Worm (Caenorhabditis elegans) whole organism, L1 larva: ENCODE results near the gene clc-29.

Experiments
- C04F5.9 ChIP-seq: sonication (generic microtip); optimal IDR thresholded peaks from 2 replicates; lab custom pipeline; 2016; ENCODE audit warnings: missing genetic modification characterization, missing compliant biosample characterization
- C34B4.2 ChIP-seq: sonication (generic microtip); optimal IDR thresholded peaks from 2 replicates; lab custom pipeline; 2017; ENCODE audit warnings: mild to moderate bottlenecking, missing genetic modification characterization, missing compliant biosample characterization
- F16B12.6 ChIP-seq: fragments of 150-350 bp; optimal IDR thresholded peaks from 2 replicates; lab custom pipeline; 2014; ENCODE audit warnings: missing biosample characterization, missing genetic modification characterization
- aha-1 ChIP-seq: fragments of 150-350 bp; optimal IDR thresholded peaks from 2 replicates; lab custom pipeline; 2014; ENCODE audit warnings: missing biosample characterization, missing genetic modification characterization
- ceh-63 ChIP-seq: fragments of 200-800 bp; sonication (Bioruptor generic); optimal IDR thresholded peaks from 2 replicates; lab custom pipeline; 2018; ENCODE audit warnings: mild to moderate bottlenecking, missing genetic modification characterization, missing compliant biosample characterization
- ceh-8 ChIP-seq: fragments of 200-800 bp; sonication (Bioruptor generic); optimal IDR thresholded peaks from 2 replicates; lab custom pipeline; 2018; ENCODE audit warnings: mild to moderate bottlenecking, missing genetic modification characterization, moderate library complexity, missing compliant biosample characterization
- ceh-82 ChIP-seq, 3 experiments: fragments of 150-350 bp in 1 of 3; sonication (generic microtip) in 2 of 3; optimal IDR thresholded peaks; 2 replicates each; lab custom pipeline; 2014 to 2017; ENCODE audit warnings: missing biosample characterization in 3 of 3, missing genetic modification characterization in 3 of 3
- ceh-88 ChIP-seq: fragments of 200-800 bp; sonication (Bioruptor generic); IDR thresholded peaks from 2 replicates; pipeline ENCODE4 v1.3.6; 2022; ENCODE audit warnings: missing genetic modification characterization, missing compliant biosample characterization
- ces-1 ChIP-seq: fragments of 150-350 bp; optimal IDR thresholded peaks from 2 replicates; lab custom pipeline; 2014; ENCODE audit warnings: missing biosample characterization, missing genetic modification reagents, missing genetic modification characterization
- dpl-1 ChIP-seq, 3 experiments: fragments of 150-350 bp in 2 of 3; sonication (generic microtip) in 1 of 3; optimal IDR thresholded peaks; 2 replicates each; lab custom pipeline; 2014 to 2017; ENCODE audit warnings: missing biosample characterization in 3 of 3, missing genetic modification characterization in 3 of 3, missing genetic modification reagents in 3 of 3
- dsc-1 ChIP-seq: sonication (generic microtip); optimal IDR thresholded peaks from 2 replicates; lab custom pipeline; 2016; ENCODE audit warnings: mild to moderate bottlenecking, missing genetic modification characterization, missing compliant biosample characterization
- egl-13 ChIP-seq: sonication (generic microtip); optimal IDR thresholded peaks from 2 replicates; lab custom pipeline; 2016; ENCODE audit warnings: missing genotype, missing genetic modification reagents, missing genetic modification characterization, missing compliant biosample characterization
- ets-5 ChIP-seq: fragments of 200-800 bp; sonication (Bioruptor generic); IDR thresholded peaks from 2 replicates; pipeline ENCODE4 v1.3.6; 2022; ENCODE audit warnings: missing genetic modification characterization, missing compliant biosample characterization
- fkh-10 ChIP-seq: sonication (generic microtip); optimal IDR thresholded peaks from 2 replicates; lab custom pipeline; 2017; ENCODE audit warnings: missing biosample characterization, missing genetic modification reagents, missing genetic modification characterization
- fos-1 ChIP-seq: fragments of 150-350 bp; optimal IDR thresholded peaks from 2 replicates; lab custom pipeline; 2014; ENCODE audit warnings: missing biosample characterization, missing genetic modification characterization
- hpl-2 ChIP-seq: fragments of 150-350 bp; optimal IDR thresholded peaks from 2 replicates; lab custom pipeline; 2014; ENCODE audit warnings: missing biosample characterization, missing genetic modification reagents, missing genetic modification characterization
- irx-1 ChIP-seq: sonication (generic microtip); optimal IDR thresholded peaks from 2 replicates; lab custom pipeline; 2016; ENCODE audit warnings: missing genetic modification characterization, missing compliant biosample characterization
- jun-1 ChIP-seq: fragments of 150-350 bp; optimal IDR thresholded peaks from 2 replicates; lab custom pipeline; 2014; ENCODE audit warnings: missing biosample characterization, missing genetic modification reagents, missing genetic modification characterization
- lin-13 ChIP-seq: fragments of 150-350 bp; optimal IDR thresholded peaks from 2 replicates; lab custom pipeline; 2014; ENCODE audit warnings: missing biosample characterization, missing genetic modification reagents, missing genetic modification characterization
- lin-14 ChIP-seq: fragments of 200-800 bp; sonication (Bioruptor generic); optimal IDR thresholded peaks from 2 replicates; lab custom pipeline; 2018; ENCODE audit warnings: mild to moderate bottlenecking, missing genetic modification characterization, moderate library complexity, missing compliant biosample characterization
- lin-15B ChIP-seq: fragments of 150-350 bp; sonication (generic microtip); optimal IDR thresholded peaks from 3 replicates; lab custom pipeline; 2014; ENCODE audit warnings: missing biosample characterization, missing genetic modification characterization
- lin-35 ChIP-seq, 2 experiments: fragments of 150-350 bp; optimal IDR thresholded peaks; 2 replicates each; lab custom pipeline; 2014; ENCODE audit warnings: missing biosample characterization in 2 of 2, missing genetic modification characterization in 2 of 2, missing genetic modification reagents in 2 of 2
- lin-39 ChIP-seq: fragments of 150-350 bp; optimal IDR thresholded peaks from 2 replicates; lab custom pipeline; 2014; ENCODE audit warnings: missing biosample characterization, missing genetic modification reagents, missing genetic modification characterization
- lir-3 ChIP-seq: sonication (generic microtip); optimal IDR thresholded peaks from 2 replicates; lab custom pipeline; 2016; ENCODE audit warnings: mild to moderate bottlenecking, missing genetic modification characterization, moderate library complexity, missing compliant biosample characterization; ENCODE audit not compliant: poor library complexity
- lsy-2 ChIP-seq, 2 experiments: fragments of 150-350 bp; optimal IDR thresholded peaks; 2 replicates each; lab custom pipeline; 2014; ENCODE audit warnings: missing biosample characterization in 2 of 2, missing genetic modification characterization in 2 of 2
- mab-9 ChIP-seq: fragments of 200-800 bp; sonication (Bioruptor generic); IDR thresholded peaks from 2 replicates; pipeline ENCODE4 v1.3.6; 2022; ENCODE audit warnings: missing genetic modification reagents, missing genetic modification characterization, missing compliant biosample characterization
- mdl-1 ChIP-seq, 2 experiments: fragments of 150-350 bp; optimal IDR thresholded peaks; 2 replicates each; lab custom pipeline; 2014 to 2017; ENCODE audit warnings: missing biosample characterization in 2 of 2, missing genetic modification characterization in 2 of 2, inconsistent platforms in 1 of 2
- mef-2 ChIP-seq: fragments of 150-350 bp; optimal IDR thresholded peaks from 2 replicates; lab custom pipeline; 2014; ENCODE audit warnings: missing biosample characterization, missing genetic modification characterization
- nhr-12 ChIP-seq: sonication (generic microtip); optimal IDR thresholded peaks from 2 replicates; lab custom pipeline; 2017; ENCODE audit warnings: missing biosample characterization, missing genetic modification characterization
- nhr-20 ChIP-seq: sonication (generic microtip); optimal IDR thresholded peaks from 2 replicates; lab custom pipeline; 2016; ENCODE audit warnings: mild to moderate bottlenecking, missing genetic modification characterization, missing compliant biosample characterization
- nhr-237 ChIP-seq: fragments of 150-350 bp; optimal IDR thresholded peaks from 2 replicates; lab custom pipeline; 2014; ENCODE audit warnings: missing biosample characterization, missing genetic modification characterization
- nhr-28 ChIP-seq: fragments of 150-350 bp; optimal IDR thresholded peaks from 2 replicates; lab custom pipeline; 2014; ENCODE audit warnings: missing biosample characterization, missing genetic modification characterization
- nhr-76 ChIP-seq: sonication (generic microtip); optimal IDR thresholded peaks from 2 replicates; lab custom pipeline; 2017; ENCODE audit warnings: missing biosample characterization, missing genetic modification characterization
- nhr-77 ChIP-seq: fragments of 150-350 bp; optimal IDR thresholded peaks from 2 replicates; lab custom pipeline; 2014; ENCODE audit warnings: missing biosample characterization, missing genetic modification characterization
- nhr-84 ChIP-seq: sonication (generic microtip); optimal IDR thresholded peaks from 2 replicates; lab custom pipeline; 2017; ENCODE audit warnings: missing biosample characterization, missing genetic modification characterization
- nhr-85 ChIP-seq: sonication (generic microtip); peaks from one replicate; lab custom pipeline; 2016; ENCODE audit warnings: missing genetic modification characterization, inconsistent platforms, missing compliant biosample characterization
- nhr-90 ChIP-seq: sonication (generic microtip); optimal IDR thresholded peaks from 2 replicates; lab custom pipeline; 2016; ENCODE audit warnings: mild to moderate bottlenecking, missing genetic modification characterization, missing compliant biosample characterization; ENCODE audit not compliant: poor library complexity
- pax-3 ChIP-seq: fragments of 200-800 bp; sonication (Bioruptor generic); optimal IDR thresholded peaks from 2 replicates; lab custom pipeline; 2018; ENCODE audit warnings: mild to moderate bottlenecking, missing genetic modification characterization, moderate library complexity, missing compliant biosample characterization
- pqm-1 ChIP-seq: sonication (generic microtip); optimal IDR thresholded peaks from 3 replicates; lab custom pipeline; 2017; ENCODE audit warnings: missing biosample characterization, missing genetic modification characterization
- rnt-1 ChIP-seq: sonication (generic microtip); optimal IDR thresholded peaks from 2 replicates; lab custom pipeline; 2016; ENCODE audit warnings: mild to moderate bottlenecking, missing genetic modification characterization, moderate library complexity, missing compliant biosample characterization
- snu-23 ChIP-seq: sonication (generic microtip); optimal IDR thresholded peaks from 2 replicates; lab custom pipeline; 2016; ENCODE audit warnings: missing genetic modification characterization, missing compliant biosample characterization
- sox-4 ChIP-seq: sonication (generic microtip); optimal IDR thresholded peaks from 2 replicates; lab custom pipeline; 2016; ENCODE audit warnings: missing genetic modification characterization, missing compliant biosample characterization
- sptf-1 ChIP-seq: fragments of 150-350 bp; optimal IDR thresholded peaks from 2 replicates; lab custom pipeline; 2014; ENCODE audit warnings: missing biosample characterization, missing genetic modification characterization
- sup-37 ChIP-seq: fragments of 200-800 bp; sonication (Bioruptor generic); optimal IDR thresholded peaks from 2 replicates; lab custom pipeline; 2018; ENCODE audit warnings: mild to moderate bottlenecking, missing genetic modification characterization, missing compliant biosample characterization
- tbx-2 ChIP-seq: sonication (generic microtip); optimal IDR thresholded peaks from 2 replicates; lab custom pipeline; 2016; ENCODE audit warnings: missing genetic modification characterization, missing compliant biosample characterization
- unc-130 ChIP-seq: fragments of 150-350 bp; optimal IDR thresholded peaks from 2 replicates; lab custom pipeline; 2017; ENCODE audit warnings: missing biosample characterization, missing genetic modification characterization, inconsistent platforms
- unc-30 ChIP-seq: sonication (generic microtip); optimal IDR thresholded peaks from 2 replicates; lab custom pipeline; 2017; ENCODE audit warnings: missing biosample characterization, missing genetic modification characterization
- unc-62 ChIP-seq: fragments of 150-350 bp; optimal IDR thresholded peaks from 2 replicates; lab custom pipeline; 2014; ENCODE audit warnings: missing biosample characterization, missing genetic modification reagents, missing genetic modification characterization
- unc-86 ChIP-seq: sonication (generic microtip); optimal IDR thresholded peaks from 2 replicates; lab custom pipeline; 2016; ENCODE audit warnings: missing genetic modification characterization, missing compliant biosample characterization
- unc-98 ChIP-seq: fragments of 200-800 bp; sonication (Bioruptor generic); IDR thresholded peaks from 2 replicates; pipeline ENCODE4 v1.3.6; 2022; ENCODE audit warnings: missing genetic modification characterization, missing compliant biosample characterization
- vab-15 ChIP-seq: sonication (generic microtip); optimal IDR thresholded peaks from 2 replicates; lab custom pipeline; 2017; ENCODE audit warnings: missing genotype, mild to moderate bottlenecking, missing genetic modification characterization, missing compliant biosample characterization
- xbp-1 ChIP-seq: sonication (generic microtip); optimal IDR thresholded peaks from 2 replicates; lab custom pipeline; 2016; ENCODE audit warnings: missing genetic modification characterization, missing compliant biosample characterization
- zag-1 ChIP-seq: fragments of 150-350 bp; optimal IDR thresholded peaks from 2 replicates; lab custom pipeline; 2014; ENCODE audit warnings: missing biosample characterization, missing genetic modification characterization
- ztf-11 ChIP-seq, 2 experiments: sonication (generic microtip); optimal IDR thresholded peaks; 2 replicates each; lab custom pipeline; 2016 to 2017; ENCODE audit warnings: missing genetic modification characterization in 2 of 2, missing biosample characterization in 1 of 2, missing compliant biosample characterization in 1 of 2

clc-29 gene

DNA sequence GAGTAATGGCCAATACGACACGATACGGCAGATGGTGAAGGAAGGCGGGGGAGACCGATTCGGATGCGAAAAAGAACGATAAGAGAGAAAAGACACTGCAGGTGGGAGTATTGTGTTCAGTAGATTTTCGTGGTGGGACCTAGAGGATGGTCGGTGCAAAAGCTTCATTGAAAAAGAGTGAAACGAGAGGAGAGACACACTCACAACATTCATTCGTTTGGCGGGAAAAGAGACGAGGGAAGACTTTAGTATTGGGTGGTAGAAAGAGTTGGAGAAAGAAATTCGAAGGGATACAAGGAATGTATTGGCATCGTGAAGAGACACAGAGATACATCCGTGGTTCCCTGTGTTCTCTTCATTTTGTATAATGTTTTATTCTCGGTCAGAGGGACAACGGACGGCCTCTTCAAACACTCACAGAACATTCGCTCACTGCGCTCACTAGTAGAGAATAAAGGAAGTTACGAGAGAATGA lies 8.7 kb upstream of the clc-29 start (continued):
- peak; percentile 53 for TF ChIP-seq irx-1 (tag; lab: Kevin White, UChicago)
- TF ChIP-seq mdl-1 (tag; optimal IDR thresholded peaks at IDR 0.05; lab: Kevin White, UChicago): peak in 1 of 2 experiments; percentile 51
- TF ChIP-seq nhr-12 (tag; lab: Kevin White, UChicago): no peak
- TF ChIP-seq ces-1 (GFP tag; lab: Kevin White, UChicago): no peak
- peak; percentile 46 for TF ChIP-seq lin-15B (tag; lab: Kevin White, UChicago)
- no peak for TF ChIP-seq ceh-88 (GFP tag; lab: Robert Waterston, UW)
- TF ChIP-seq mab-9 (GFP tag; lab: Robert Waterston, UW): no peak
- peak; percentile 75 for TF ChIP-seq nhr-77 (tag; lab: Kevin White, UChicago)
- TF ChIP-seq vab-15 (tag; lab: Kevin White, UChicago): no peak
- TF ChIP-seq tbx-2 (tag; lab: Kevin White, UChicago): peak; percentile 74
- no peak for TF ChIP-seq ceh-63 (GFP tag; lab: Kevin White, UChicago)
- TF ChIP-seq nhr-84: no peak
- TF ChIP-seq C34B4.2: no peak
- TF ChIP-seq fkh-10 (GFP tag; lab: Kevin White, UChicago): peak; percentile 68
- no peak for TF ChIP-seq pqm-1
- peak; percentile 63 for TF ChIP-seq lir-3
- peak; percentile 15 to 61 (median 54) for TF ChIP-seq ceh-82 (tag; optimal IDR thresholded peaks at IDR 0.05; lab: Kevin White, UChicago)
- TF ChIP-seq ztf-11 (tag; optimal IDR thresholded peaks at IDR 0.05; lab: Kevin White, UChicago): peak in 1 of 2 experiments; percentile 56
- peak; percentile 56 for TF ChIP-seq lin-13
- TF ChIP-seq nhr-28 (tag; lab: Kevin White, UChicago): no peak
- TF ChIP-seq mef-2 (tag; lab: Kevin White, UChicago): peak; percentile 29
- peak; percentile 61 to 80 for TF ChIP-seq lin-35 (GFP tag; optimal IDR thresholded peaks at IDR 0.05; lab: Kevin White, UChicago)
- TF ChIP-seq dsc-1 (tag; lab: Kevin White, UChicago): peak; percentile 58
- peak; percentile 84 for TF ChIP-seq nhr-85 (tag; lab: Kevin White, UChicago)
- TF ChIP-seq nhr-76 (tag; lab: Kevin White, UChicago): no peak
- TF ChIP-seq jun-1 (tag; lab: Kevin White, UChicago): peak; percentile 50
- no peak for TF ChIP-seq hpl-2
- TF ChIP-seq fos-1: peak; percentile 14
- no peak for TF ChIP-seq unc-30 (tag; lab: Kevin White, UChicago)
- TF ChIP-seq nhr-20: peak; percentile 88
- TF ChIP-seq C04F5.9: peak; percentile 39
- TF ChIP-seq nhr-237 (tag; lab: Kevin White, UChicago): no peak
- TF ChIP-seq sptf-1 (tag; lab: Kevin White, UChicago): no peak
- TF ChIP-seq rnt-1 (tag; lab: Kevin White, UChicago): peak; percentile 65
- peak; percentile 91 for TF ChIP-seq snu-23
- peak; percentile 3 for TF ChIP-seq zag-1 (tag; lab: Kevin White, UChicago)
- TF ChIP-seq F16B12.6: peak; percentile 16
- peak; percentile 42 for TF ChIP-seq unc-130 (tag; lab: Kevin White, UChicago)
- no peak for TF ChIP-seq egl-13 (tag; lab: Kevin White, UChicago)
- TF ChIP-seq sox-4 (tag; lab: Kevin White, UChicago): no peak
- peak; percentile 63 for TF ChIP-seq nhr-90 (tag; lab: Kevin White, UChicago)
- TF ChIP-seq aha-1 (tag; lab: Kevin White, UChicago): no peak
- peak; percentile 10 for TF ChIP-seq ceh-8 (GFP tag; lab: Kevin White, UChicago)
- peak; percentile 69 for TF ChIP-seq unc-86
- TF ChIP-seq ets-5 (GFP tag; lab: Robert Waterston, UW): no peak
- TF ChIP-seq pax-3 (tag; lab: Kevin White, UChicago): no peak
- TF ChIP-seq lin-14 (GFP tag; lab: Kevin White, UChicago): peak; percentile 95
- TF ChIP-seq xbp-1 (tag; lab: Kevin White, UChicago): peak; percentile 57
- TF ChIP-seq sup-37 (GFP tag; lab: Kevin White, UChicago): no peak
- TF ChIP-seq dpl-1 (GFP tag; optimal IDR thresholded peaks at IDR 0.05; lab: Kevin White, UChicago): peak; percentile 47 to 68 (median 55)
- no peak for TF ChIP-seq lin-39 (tag; lab: Kevin White, UChicago)
- TF ChIP-seq unc-62: no peak
- TF ChIP-seq lsy-2 (tag; optimal IDR thresholded peaks at IDR 0.05; lab: Kevin White, UChicago): peak; percentile 74 to 93
- no peak for TF ChIP-seq unc-98 (GFP tag; lab: Robert Waterston, UW)
